Fruit fly (Drosophila melanogaster): ENCODE measurements around the gene Burs.
A peak's percentile ranks its signal among the peaks of the same experiment; 100 is the strongest.

Burs gene

dm6 chr3R:21731682-21732081 lies 37.6 kb upstream of the Burs start:
- no peak for TF ChIP-seq luna (GFP tag; optimal IDR thresholded peaks at IDR 0.05)
- TF ChIP-seq trem (tag; optimal IDR thresholded peaks at IDR 0.05) = no peak
- TF ChIP-seq Blimp-1 (GFP tag; optimal IDR thresholded peaks at IDR 0.05) = no peak
- TF ChIP-seq CG17328 (GFP tag; IDR thresholded peaks at IDR 0.05) = 0 out of 2 replicates have a peak, but pooled peaks have one; percentile 16
- peak; percentile 27 for TF ChIP-seq Sox102F (GFP tag; optimal IDR thresholded peaks at IDR 0.05)
- TF ChIP-seq CG11504 (tag; optimal IDR thresholded peaks at IDR 0.05) = peak; percentile 37
- peak; percentile 43; the same call in 1 of the 2 replicates for TF ChIP-seq Xrp1 (GFP tag; IDR thresholded peaks at IDR 0.05)
- peak; percentile 16 for TF ChIP-seq dmrt99B (tag; optimal IDR thresholded peaks at IDR 0.05)
- TF ChIP-seq CG10959 (GFP tag; IDR thresholded peaks at IDR 0.05) = no peak
- no peak for TF ChIP-seq CG15601 (tag; optimal IDR thresholded peaks at IDR 0.05)
- 0 out of 2 replicates have a peak, but pooled peaks have one; percentile 15 for TF ChIP-seq wor (GFP tag; IDR thresholded peaks at IDR 0.05)
- TF ChIP-seq sens (GFP tag) = peak; percentile 25
- no peak for TF ChIP-seq CG13287 (GFP tag; IDR thresholded peaks at IDR 0.05; ENCODE audit: partially characterized antibody)
- TF ChIP-seq row (GFP tag; IDR thresholded peaks at IDR 0.05) = 0 out of 3 replicates have a peak, but pooled peaks have one; percentile 28
- TF ChIP-seq CG10979 (tag; optimal IDR thresholded peaks at IDR 0.05) = peak; percentile 2
- TF ChIP-seq CG32772 (GFP tag; IDR thresholded peaks at IDR 0.05) = 0 out of 2 replicates have a peak, but pooled peaks have one; percentile 5
- no peak for TF ChIP-seq salm (tag; optimal IDR thresholded peaks at IDR 0.05)
- no peak for TF ChIP-seq hkb (optimal IDR thresholded peaks at IDR 0.05)
- peak; percentile 33; the same call in 1 of the 2 replicates for TF ChIP-seq hkb (GFP tag; IDR thresholded peaks at IDR 0.05)
- 0 out of 2 replicates have a peak, but pooled peaks have one; percentile 3 for TF ChIP-seq HLH3B (GFP tag; IDR thresholded peaks at IDR 0.05)
- no peak for TF ChIP-seq pan (optimal IDR thresholded peaks at IDR 0.05)
- peak in 1 of 2 experiments; percentile 46 for TF ChIP-seq pan (GFP tag; optimal IDR thresholded peaks at IDR 0.05 in 1 of 2, IDR thresholded peaks at IDR 0.05 in 1 of 2)
- TF ChIP-seq phol (tag; optimal IDR thresholded peaks at IDR 0.05) = peak; percentile 17
- no peak for TF ChIP-seq fd3F (GFP tag; optimal IDR thresholded peaks at IDR 0.05)
- TF ChIP-seq Drgx (GFP tag; IDR thresholded peaks at IDR 0.05) = peak; percentile 52
- no peak for TF ChIP-seq CG16863 (GFP tag; optimal IDR thresholded peaks at IDR 0.05)
- peak; percentile 38; the same call in 1 of the 2 replicates for TF ChIP-seq Ptx1 (GFP tag; IDR thresholded peaks at IDR 0.05)
- TF ChIP-seq CG6791 (GFP tag; IDR thresholded peaks at IDR 0.05; ENCODE audit: partially characterized antibody) = no peak
- TF ChIP-seq CG7839 (tag; optimal IDR thresholded peaks at IDR 0.05) = peak; percentile 5
- peak; percentile 5 for TF ChIP-seq nmo (GFP tag; optimal IDR thresholded peaks at IDR 0.05)
- TF ChIP-seq CG15073 (GFP tag; optimal IDR thresholded peaks at IDR 0.05) = no peak
- no peak for TF ChIP-seq cwo (GFP tag; optimal IDR thresholded peaks at IDR 0.05)
- TF ChIP-seq Myb (GFP tag; optimal IDR thresholded peaks at IDR 0.05) = no peak
- no peak for TF ChIP-seq D19B (GFP tag; optimal IDR thresholded peaks at IDR 0.05)
- TF ChIP-seq Aef1 (GFP tag; IDR thresholded peaks at IDR 0.05) = no peak
- TF ChIP-seq gem (tag; optimal IDR thresholded peaks at IDR 0.05) = peak; percentile 20

dm6 chr3R:21732901-21733300 lies 36.4 kb upstream of the Burs start:
- TF ChIP-seq CG10366 (GFP tag; IDR thresholded peaks at IDR 0.05) (peak; percentile 25; the same call in 1 of the 2 replicates), CG31441 (GFP tag; IDR thresholded peaks at IDR 0.05) (0 out of 2 replicates have a peak, but pooled peaks have one; percentile 17), CG2712 (tag; optimal IDR thresholded peaks at IDR 0.05) (peak; percentile 23), dmrt99B (tag; optimal IDR thresholded peaks at IDR 0.05) (peak; percentile 24), nmo (GFP tag; optimal IDR thresholded peaks at IDR 0.05) (peak; percentile 19), Rx (GFP tag; IDR thresholded peaks at IDR 0.05) (0 out of 2 replicates have a peak, but pooled peaks have one; percentile 22), dmrt11E (tag; optimal IDR thresholded peaks at IDR 0.05) (peak; percentile 38), tgo (GFP tag; IDR thresholded peaks at IDR 0.05) (0 out of 3 replicates have a peak, but pooled peaks have one; percentile 26), CG5245 (GFP tag; optimal IDR thresholded peaks at IDR 0.05) (peak; percentile 3), Drgx (GFP tag; IDR thresholded peaks at IDR 0.05) (peak; percentile 85), hkb (optimal IDR thresholded peaks at IDR 0.05) (no peak), hkb (GFP tag; IDR thresholded peaks at IDR 0.05) (0 out of 2 replicates have a peak, but pooled peaks have one; percentile 16), wdn (GFP tag; IDR thresholded peaks at IDR 0.05) (no peak), Trl (optimal IDR thresholded peaks at IDR 0.05) (no peak), Trl (GFP tag; optimal IDR thresholded peaks at IDR 0.05) (no peak), az2 (GFP tag; optimal IDR thresholded peaks at IDR 0.05) (peak; percentile 17), Xrp1 (GFP tag; IDR thresholded peaks at IDR 0.05) (peak; percentile 49; the same call in 1 of the 2 replicates), ci (GFP tag; IDR thresholded peaks at IDR 0.05) (peak; percentile 53; the same call in 1 of the 3 replicates), CG6654 (GFP tag; optimal IDR thresholded peaks at IDR 0.05) (no peak), trem (tag; optimal IDR thresholded peaks at IDR 0.05) (peak; percentile 22), btn (GFP tag; optimal IDR thresholded peaks at IDR 0.05) (no peak), CG30020 (tag; optimal IDR thresholded peaks at IDR 0.05) (no peak)
